Worm (Caenorhabditis elegans): ENCODE data around the gene C16B8.4.
A peak's percentile ranks its signal among the peaks of the same experiment; 100 is the strongest.

C16B8.4 gene

DNA sequence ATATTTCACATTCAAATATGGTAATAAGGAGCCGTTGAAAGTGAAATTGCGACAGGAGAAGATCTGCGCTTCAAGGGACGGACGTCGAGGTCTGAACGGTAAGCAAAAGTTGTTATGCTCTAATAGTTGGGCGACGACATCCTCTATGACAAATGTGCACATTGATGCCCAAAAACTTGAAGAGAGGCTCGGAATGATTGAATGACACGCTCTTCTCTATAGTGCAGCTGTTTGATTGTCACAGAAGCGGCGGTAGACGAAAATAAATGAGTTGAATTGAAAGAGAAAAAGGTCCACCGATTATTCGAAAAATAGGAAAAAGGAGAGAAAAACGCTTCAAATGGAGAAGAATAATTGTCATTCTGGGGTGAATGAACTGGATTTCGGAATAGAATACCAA, 14.2 kb downstream of the C16B8.4 start:
- no peak for TF ChIP-seq dao-5 (tag; optimal IDR thresholded peaks at IDR 0.05)
- TF ChIP-seq him-1 (tag; optimal IDR thresholded peaks at IDR 0.05), result no peak
- no peak for TF ChIP-seq W03F9.2 (tag; optimal IDR thresholded peaks at IDR 0.05)

DNA sequence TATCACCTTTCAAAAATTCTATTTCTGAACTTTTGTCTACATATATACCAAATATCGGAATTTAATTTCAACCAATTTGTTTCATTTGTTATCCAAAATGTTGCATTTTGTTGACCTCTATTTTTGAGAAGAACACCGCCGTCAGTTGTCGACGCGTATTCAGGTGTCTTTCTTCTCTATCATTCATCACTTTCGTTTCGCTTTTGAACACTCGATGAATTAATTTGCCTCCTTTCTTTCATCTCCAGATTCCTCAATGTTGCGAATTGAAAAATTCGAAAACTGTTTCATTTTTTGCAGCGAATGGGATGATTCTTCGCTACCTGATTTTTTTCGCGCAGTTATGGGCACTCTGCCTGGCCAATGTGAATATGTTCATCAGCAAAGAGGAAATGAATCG, 15.2 kb downstream of the C16B8.4 start, which contains the start of gene lin-18:
lin-18 (plus strand) TSS at position 301 of the 400 bp plus-strand sequence.
- TF ChIP-seq dao-5 (tag; optimal IDR thresholded peaks at IDR 0.05) (no peak), W03F9.2 (tag; optimal IDR thresholded peaks at IDR 0.05) (no peak), him-1 (tag; optimal IDR thresholded peaks at IDR 0.05) (no peak)

ce11 chrX:3957475-3958204, 15.8 kb downstream of the C16B8.4 start:
- TF ChIP-seq dao-5 (tag; optimal IDR thresholded peaks at IDR 0.05) (no peak), him-1 (tag; optimal IDR thresholded peaks at IDR 0.05) (no peak), W03F9.2 (tag; optimal IDR thresholded peaks at IDR 0.05) (no peak)

DNA sequence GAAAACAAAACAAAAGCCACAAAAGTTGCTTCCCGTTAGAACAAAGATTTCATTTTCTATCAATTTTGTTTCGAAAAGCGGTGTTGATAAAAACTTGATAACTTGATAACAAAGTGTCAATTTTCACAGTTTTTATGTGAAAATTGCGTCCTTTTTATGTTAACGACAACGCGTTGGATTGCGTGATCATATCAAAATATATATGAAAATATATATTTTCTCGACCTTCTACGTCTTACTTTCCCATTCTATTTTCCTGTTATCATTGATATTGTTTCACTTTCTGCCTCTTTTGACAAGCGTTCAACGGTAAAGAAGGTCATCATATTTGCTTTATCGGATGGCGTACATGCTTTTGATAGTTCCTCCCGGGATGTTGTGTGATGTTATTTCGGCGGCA, 20.7 kb downstream of the C16B8.4 start:
- TF ChIP-seq dao-5 (tag; optimal IDR thresholded peaks at IDR 0.05) (no peak), him-1 (tag; optimal IDR thresholded peaks at IDR 0.05) (no peak), W03F9.2 (tag; optimal IDR thresholded peaks at IDR 0.05) (no peak)

- TF ChIP-seq dao-5 (tag; optimal IDR thresholded peaks at IDR 0.05) (no peak), W03F9.2 (tag; optimal IDR thresholded peaks at IDR 0.05) (no peak), him-1 (tag; optimal IDR thresholded peaks at IDR 0.05) (no peak)
Measured at ce11 chrX:3949763-3950162, 23.7 kb downstream of the C16B8.4 start.

- no peak for TF ChIP-seq W03F9.2 (tag; optimal IDR thresholded peaks at IDR 0.05)
- no peak for TF ChIP-seq dao-5 (tag; optimal IDR thresholded peaks at IDR 0.05)
- TF ChIP-seq him-1 (tag; optimal IDR thresholded peaks at IDR 0.05), result no peak
Measured at ce11 chrX:3949026-3949425, 24.4 kb downstream of the C16B8.4 start.

DNA sequence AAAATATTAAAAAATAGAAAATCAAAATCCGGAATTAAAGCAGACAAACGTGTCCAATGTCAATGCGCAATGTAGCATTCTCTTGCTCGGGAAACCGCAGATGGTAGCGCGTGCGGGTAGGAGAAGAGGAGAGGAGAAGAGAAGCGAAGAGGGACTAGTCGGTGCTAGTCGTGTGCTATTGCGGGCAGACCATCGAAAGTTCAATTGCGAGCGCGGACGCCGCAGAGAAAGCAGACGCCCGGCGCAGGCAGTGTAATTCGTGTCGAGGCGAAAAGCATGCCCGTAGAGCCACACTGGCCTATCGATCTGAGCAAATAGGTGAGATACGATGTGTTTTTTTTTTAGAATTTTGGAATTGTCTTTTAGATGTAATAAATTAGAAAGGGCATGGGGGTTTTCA, 27.8 kb downstream of the C16B8.4 start:
- TF ChIP-seq him-1 (tag; optimal IDR thresholded peaks at IDR 0.05) (peak; percentile 28), dao-5 (tag; optimal IDR thresholded peaks at IDR 0.05) (no peak), W03F9.2 (tag; optimal IDR thresholded peaks at IDR 0.05) (no peak)

DNA sequence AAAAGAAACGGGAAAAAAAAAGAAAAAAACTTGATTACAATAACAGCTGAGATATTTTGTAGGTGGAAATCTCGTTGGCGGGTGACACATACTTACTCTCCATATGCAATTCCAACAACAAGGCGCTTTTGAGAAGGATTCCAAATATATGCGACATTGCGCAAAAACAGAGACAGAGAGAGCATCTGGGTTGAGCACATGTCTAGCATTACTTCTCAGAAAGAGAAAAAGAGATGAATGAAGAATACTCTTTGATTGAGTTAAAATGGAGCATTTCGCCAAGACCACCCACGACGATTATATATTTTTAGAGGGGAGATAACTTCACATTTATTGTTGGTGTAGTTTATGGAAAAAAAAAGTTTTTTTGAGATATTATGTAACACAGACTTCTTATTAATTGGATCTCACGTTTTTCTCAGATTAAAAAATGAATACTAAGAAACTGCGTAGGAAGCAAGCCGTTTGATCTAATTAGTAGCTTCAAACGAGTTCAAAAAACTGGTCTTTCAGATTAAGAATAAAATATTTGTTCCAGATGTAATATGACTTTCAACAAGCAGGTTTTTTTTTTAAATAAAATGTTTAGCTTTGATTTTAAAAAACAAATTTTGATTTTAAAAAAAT, 28.4 kb downstream of the C16B8.4 start:
- TF ChIP-seq him-1 (tag; optimal IDR thresholded peaks at IDR 0.05) (no peak), W03F9.2 (tag; optimal IDR thresholded peaks at IDR 0.05) (no peak), dao-5 (tag; optimal IDR thresholded peaks at IDR 0.05) (no peak)

DNA sequence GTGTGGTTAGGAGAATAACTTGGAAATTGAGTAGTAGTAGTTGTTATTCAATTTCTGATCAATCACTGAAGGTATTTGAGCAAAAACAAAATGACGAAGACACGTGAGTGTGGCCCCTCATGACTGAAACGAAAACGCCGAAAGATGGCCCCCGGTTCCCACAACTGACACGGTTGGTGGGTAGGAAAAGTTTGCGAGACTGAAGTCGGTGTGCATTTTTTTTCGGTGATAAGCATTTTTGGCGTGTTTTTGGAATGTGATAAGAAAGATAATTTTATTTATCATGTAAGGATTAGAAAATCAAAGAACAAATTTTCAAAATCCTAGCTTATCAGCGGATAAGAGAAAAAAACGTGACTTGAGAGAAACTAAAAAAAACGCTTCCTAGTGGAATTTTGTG, 29.4 kb downstream of the C16B8.4 start:
- TF ChIP-seq W03F9.2 (tag; optimal IDR thresholded peaks at IDR 0.05) (no peak), him-1 (tag; optimal IDR thresholded peaks at IDR 0.05) (no peak), dao-5 (tag; optimal IDR thresholded peaks at IDR 0.05) (no peak)

- no peak for TF ChIP-seq dao-5 (tag; optimal IDR thresholded peaks at IDR 0.05)
Measured at ce11 chrX:3943213-3943612, 30.2 kb downstream of the C16B8.4 start, which contains the start of gene ptp-4A2. TSS of gene ptp-4A2 (minus strand) at chrX:3943313.

- TF ChIP-seq W03F9.2 (tag; optimal IDR thresholded peaks at IDR 0.05), result no peak
- no peak for TF ChIP-seq dao-5 (tag; optimal IDR thresholded peaks at IDR 0.05)
- TF ChIP-seq him-1 (tag; optimal IDR thresholded peaks at IDR 0.05), result no peak
Measured at ce11 chrX:3942267-3942666, 31.2 kb downstream of the C16B8.4 start, which contains the start of gene T19D2.13. TSS of gene T19D2.13 (minus strand) at chrX:3942367.

DNA sequence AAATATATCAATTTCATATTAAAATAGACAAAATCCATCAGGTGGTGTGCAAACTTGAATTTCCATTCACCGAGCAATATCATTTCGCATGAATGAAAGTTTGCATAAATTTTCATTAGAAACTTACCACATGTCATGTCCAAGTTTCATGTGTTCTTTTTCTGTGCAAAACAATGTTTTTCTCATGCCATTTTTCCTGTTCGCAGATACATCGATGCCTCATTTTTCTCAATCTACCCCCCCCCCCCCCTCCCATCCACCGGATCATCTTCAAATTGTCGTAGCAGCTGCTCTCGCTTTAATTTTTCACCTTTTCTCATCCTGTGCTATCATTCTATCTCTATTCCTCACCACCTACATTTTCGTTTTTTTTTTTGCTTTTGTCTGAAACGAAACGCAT, 34.5 kb downstream of the C16B8.4 start, which contains the start of gene T19D2.3:
T19D2.3 (plus strand) TSS at position 301 of the 400 bp plus-strand sequence.
- no peak for TF ChIP-seq dao-5 (tag; optimal IDR thresholded peaks at IDR 0.05)

DNA sequence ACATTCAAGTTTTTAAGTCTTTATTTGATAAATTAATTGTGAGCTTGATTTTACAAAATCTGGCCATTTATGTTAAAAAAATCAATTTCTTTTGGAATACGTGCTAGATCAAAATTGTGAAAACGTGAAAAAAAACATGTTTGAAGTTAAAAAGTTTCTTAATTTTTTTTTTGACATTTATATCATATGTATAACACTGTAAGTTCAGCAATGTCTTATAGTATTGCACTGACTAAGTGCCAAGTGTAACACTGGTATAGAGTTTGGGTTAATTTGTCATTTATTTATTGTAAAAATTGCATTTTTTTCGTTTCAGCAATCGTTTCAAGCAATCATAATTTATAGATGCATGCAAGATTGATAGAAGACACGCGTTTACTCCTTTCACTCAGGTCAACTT, 35.5 kb downstream of the C16B8.4 start:
- TF ChIP-seq dao-5 (tag; optimal IDR thresholded peaks at IDR 0.05), result no peak
- TF ChIP-seq W03F9.2 (tag; optimal IDR thresholded peaks at IDR 0.05), result no peak
- no peak for TF ChIP-seq him-1 (tag; optimal IDR thresholded peaks at IDR 0.05)

- no peak for TF ChIP-seq dao-5 (tag; optimal IDR thresholded peaks at IDR 0.05)
- no peak for TF ChIP-seq him-1 (tag; optimal IDR thresholded peaks at IDR 0.05)
- TF ChIP-seq W03F9.2 (tag; optimal IDR thresholded peaks at IDR 0.05), result no peak
Measured at ce11 chrX:3937483-3937882, 36.0 kb downstream of the C16B8.4 start.

ce11 chrX:3932694-3933093, 40.7 kb downstream of the C16B8.4 start:
- TF ChIP-seq W03F9.2 (tag; optimal IDR thresholded peaks at IDR 0.05), result no peak
- no peak for TF ChIP-seq dao-5 (tag; optimal IDR thresholded peaks at IDR 0.05)
- no peak for TF ChIP-seq him-1 (tag; optimal IDR thresholded peaks at IDR 0.05)
